Worm (Caenorhabditis elegans): ENCODE measurements around the gene gop-1.

The gop-1 gene

DNA sequence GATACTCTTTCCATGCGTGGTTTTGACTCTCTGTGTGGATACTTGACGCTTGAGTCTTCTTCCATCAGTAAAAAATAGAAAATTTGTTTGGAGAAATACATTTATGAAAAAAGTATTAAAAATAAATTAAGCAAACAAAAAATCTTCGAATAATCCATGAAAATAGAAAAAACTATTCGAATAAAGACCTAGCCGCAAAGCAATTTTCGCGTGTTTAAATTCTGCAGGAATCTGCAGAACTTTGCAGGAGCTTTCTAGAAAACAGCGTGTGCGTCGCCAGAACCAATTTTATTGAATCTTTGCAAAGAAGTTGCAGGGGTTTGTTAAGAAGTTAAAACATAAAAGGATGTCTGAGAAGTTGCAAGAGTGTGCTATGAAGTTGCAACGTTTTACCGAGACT lies 32.0 kb downstream of the gop-1 start, which contains the start of gene ZC395.11:
Gene ZC395.11 (minus strand): TSS at position 101 of the 400 bp plus-strand sequence.
- no peak for TF ChIP-seq ztf-23 (GFP tag; IDR thresholded peaks at IDR 0.05)
- TF ChIP-seq ref-1 (GFP tag; conservative IDR thresholded peaks at IDR 0.05), result no peak
- TF ChIP-seq ztf-29 (GFP tag; IDR thresholded peaks at IDR 0.05), result no peak
- no peak for TF ChIP-seq tab-1 (GFP tag; IDR thresholded peaks at IDR 0.05)
- no peak for TF ChIP-seq flt-1 (GFP tag; IDR thresholded peaks at IDR 0.05)
- TF ChIP-seq klf-2 (GFP tag; conservative IDR thresholded peaks at IDR 0.05), result no peak
- no peak for TF ChIP-seq cog-1 (tag; optimal IDR thresholded peaks at IDR 0.05)
- no peak for TF ChIP-seq med-1 (GFP tag; optimal IDR thresholded peaks at IDR 0.05; ENCODE audit: insufficient read depth)
- TF ChIP-seq T22C8.4 (GFP tag; IDR thresholded peaks at IDR 0.05), result no peak

DNA sequence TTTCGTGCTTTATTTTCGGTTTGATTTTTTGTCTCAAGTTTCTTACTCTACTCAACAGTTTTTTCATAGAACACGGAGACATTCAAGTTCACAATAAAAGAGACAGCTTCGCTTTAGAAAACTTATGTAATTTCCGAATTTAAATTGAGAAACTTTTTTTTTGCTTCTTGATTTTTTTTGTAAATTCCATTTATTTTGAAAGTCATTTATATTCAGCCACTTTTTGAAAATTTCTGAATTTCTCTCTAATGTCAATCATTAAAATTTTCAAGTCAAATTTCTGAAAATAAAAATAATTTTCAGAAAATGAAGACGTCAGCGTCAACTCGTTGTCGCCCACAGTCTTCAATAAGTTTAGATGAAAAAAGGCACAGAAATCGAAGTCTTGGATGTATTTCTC lies 33.6 kb downstream of the gop-1 start, which contains the start of gene T15B12.1:
Gene T15B12.1 (plus strand): TSS at position 301 of the 400 bp plus-strand sequence.
- TF ChIP-seq tab-1 (GFP tag; IDR thresholded peaks at IDR 0.05) (no peak), ref-1 (GFP tag; conservative IDR thresholded peaks at IDR 0.05) (no peak), T22C8.4 (GFP tag; IDR thresholded peaks at IDR 0.05) (no peak), klf-2 (GFP tag; conservative IDR thresholded peaks at IDR 0.05) (no peak), ztf-23 (GFP tag; IDR thresholded peaks at IDR 0.05) (no peak), med-1 (GFP tag; optimal IDR thresholded peaks at IDR 0.05; ENCODE audit: insufficient read depth) (no peak), cog-1 (tag; optimal IDR thresholded peaks at IDR 0.05) (no peak), flt-1 (GFP tag; IDR thresholded peaks at IDR 0.05) (no peak), ztf-29 (GFP tag; IDR thresholded peaks at IDR 0.05) (no peak)

DNA sequence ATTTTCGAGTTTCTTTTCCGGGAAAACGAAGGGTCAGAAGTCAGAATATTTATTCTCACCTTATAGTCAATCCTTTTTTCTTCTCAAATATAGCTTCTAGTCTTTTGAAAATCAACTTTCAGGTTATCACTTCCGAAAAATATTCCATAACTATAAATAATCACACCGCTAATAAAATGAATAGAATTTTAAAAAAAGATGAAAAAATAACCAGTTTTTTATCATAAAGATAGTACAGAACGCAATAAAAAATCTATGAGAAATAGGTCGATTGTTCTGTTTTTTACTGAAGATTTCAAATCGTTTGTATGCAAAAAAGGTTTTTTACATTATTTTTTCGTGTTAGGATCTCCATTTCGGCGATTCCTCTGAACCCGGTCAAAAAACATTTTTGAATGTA lies 36.0 kb downstream of the gop-1 start:
- TF ChIP-seq med-1 (GFP tag; optimal IDR thresholded peaks at IDR 0.05; ENCODE audit: insufficient read depth) (no peak), cog-1 (tag; optimal IDR thresholded peaks at IDR 0.05) (no peak), ztf-29 (GFP tag; IDR thresholded peaks at IDR 0.05) (no peak), ztf-23 (GFP tag; IDR thresholded peaks at IDR 0.05) (no peak), klf-2 (GFP tag; conservative IDR thresholded peaks at IDR 0.05) (no peak), ref-1 (GFP tag; conservative IDR thresholded peaks at IDR 0.05) (no peak), T22C8.4 (GFP tag; IDR thresholded peaks at IDR 0.05) (no peak), flt-1 (GFP tag; IDR thresholded peaks at IDR 0.05) (no peak), tab-1 (GFP tag; IDR thresholded peaks at IDR 0.05) (no peak)

DNA sequence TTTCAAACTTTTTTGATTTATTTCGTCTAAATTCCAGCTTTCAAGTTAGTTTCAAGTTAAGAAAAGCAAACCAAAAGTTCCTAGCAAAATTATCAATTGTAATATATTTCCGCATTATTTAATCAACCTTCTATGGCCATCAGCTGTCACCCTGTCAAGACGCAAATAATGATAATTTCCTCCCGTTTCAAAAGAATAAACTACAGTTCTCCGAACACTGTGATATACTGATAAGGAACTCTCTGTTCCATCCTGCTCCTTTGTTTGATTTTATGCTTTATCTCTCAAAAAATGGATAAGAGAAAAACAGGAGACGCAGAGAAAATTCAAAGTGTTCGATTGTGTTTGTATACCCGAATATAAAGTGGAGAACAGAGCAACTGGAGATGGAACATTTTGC lies 37.0 kb downstream of the gop-1 start:
- no peak for TF ChIP-seq klf-2 (GFP tag; conservative IDR thresholded peaks at IDR 0.05)
- TF ChIP-seq med-1 (GFP tag; optimal IDR thresholded peaks at IDR 0.05; ENCODE audit: insufficient read depth), result no peak
- no peak for TF ChIP-seq flt-1 (GFP tag; IDR thresholded peaks at IDR 0.05)
- TF ChIP-seq tab-1 (GFP tag; IDR thresholded peaks at IDR 0.05), result no peak
- no peak for TF ChIP-seq ref-1 (GFP tag; conservative IDR thresholded peaks at IDR 0.05)
- TF ChIP-seq ztf-29 (GFP tag; IDR thresholded peaks at IDR 0.05), result no peak
- TF ChIP-seq ztf-23 (GFP tag; IDR thresholded peaks at IDR 0.05), result no peak
- TF ChIP-seq cog-1 (tag; optimal IDR thresholded peaks at IDR 0.05), result no peak
- TF ChIP-seq T22C8.4 (GFP tag; IDR thresholded peaks at IDR 0.05), result no peak

DNA sequence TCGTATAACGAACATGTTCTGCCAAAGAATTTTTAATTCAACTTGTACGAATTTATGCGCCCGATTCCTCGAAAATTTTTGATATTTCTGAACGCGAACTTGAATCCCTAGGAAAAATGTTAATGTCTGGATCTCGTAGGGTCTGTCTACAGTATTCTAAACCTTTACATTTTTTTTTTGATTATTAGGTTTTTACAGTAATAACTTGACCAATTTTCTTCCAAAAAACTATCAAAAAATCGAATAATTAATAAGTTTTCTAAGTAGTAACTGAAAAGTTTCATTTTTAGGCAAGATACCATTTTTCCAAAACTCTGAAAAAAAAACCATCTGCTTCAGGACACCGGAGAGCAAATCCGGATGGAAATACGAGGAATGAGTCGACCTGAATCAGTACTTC lies 40.0 kb downstream of the gop-1 start:
- TF ChIP-seq T22C8.4 (GFP tag; IDR thresholded peaks at IDR 0.05) (no peak), klf-2 (GFP tag; conservative IDR thresholded peaks at IDR 0.05) (no peak)

DNA sequence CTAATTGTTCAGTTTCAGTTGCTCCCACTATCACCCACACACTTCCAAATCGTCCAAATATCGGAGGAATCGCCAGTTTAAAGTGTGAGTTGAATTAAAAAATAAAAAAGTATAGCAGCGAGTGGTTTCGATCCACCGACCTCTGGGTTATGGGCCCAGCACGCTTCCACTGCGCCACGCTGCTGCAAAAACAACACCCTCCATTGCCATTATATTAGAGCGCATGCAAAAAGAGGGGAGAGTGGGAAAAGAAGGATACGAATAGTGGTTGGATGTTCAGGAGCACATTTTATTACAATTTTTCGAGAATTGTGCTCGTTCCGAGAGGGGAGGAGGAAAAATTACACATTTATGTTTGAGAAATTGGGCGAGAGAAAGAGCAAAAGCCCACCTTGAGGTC lies 40.6 kb downstream of the gop-1 start:
- TF ChIP-seq T22C8.4 (GFP tag; IDR thresholded peaks at IDR 0.05), result peak; percentile 94
- peak; percentile 95 for TF ChIP-seq ztf-29 (GFP tag; IDR thresholded peaks at IDR 0.05)
- peak; percentile 71 for TF ChIP-seq med-1 (GFP tag; optimal IDR thresholded peaks at IDR 0.05; ENCODE audit: insufficient read depth)
- TF ChIP-seq cog-1 (tag; optimal IDR thresholded peaks at IDR 0.05), result peak; percentile 78
- TF ChIP-seq ref-1 (GFP tag; conservative IDR thresholded peaks at IDR 0.05), result peak; percentile 88
- TF ChIP-seq tab-1 (GFP tag; IDR thresholded peaks at IDR 0.05), result peak; percentile 95
- peak; percentile 95 for TF ChIP-seq ztf-23 (GFP tag; IDR thresholded peaks at IDR 0.05)
- TF ChIP-seq klf-2 (GFP tag; conservative IDR thresholded peaks at IDR 0.05), result peak; percentile 92
- peak; percentile 96 for TF ChIP-seq flt-1 (GFP tag; IDR thresholded peaks at IDR 0.05)

DNA sequence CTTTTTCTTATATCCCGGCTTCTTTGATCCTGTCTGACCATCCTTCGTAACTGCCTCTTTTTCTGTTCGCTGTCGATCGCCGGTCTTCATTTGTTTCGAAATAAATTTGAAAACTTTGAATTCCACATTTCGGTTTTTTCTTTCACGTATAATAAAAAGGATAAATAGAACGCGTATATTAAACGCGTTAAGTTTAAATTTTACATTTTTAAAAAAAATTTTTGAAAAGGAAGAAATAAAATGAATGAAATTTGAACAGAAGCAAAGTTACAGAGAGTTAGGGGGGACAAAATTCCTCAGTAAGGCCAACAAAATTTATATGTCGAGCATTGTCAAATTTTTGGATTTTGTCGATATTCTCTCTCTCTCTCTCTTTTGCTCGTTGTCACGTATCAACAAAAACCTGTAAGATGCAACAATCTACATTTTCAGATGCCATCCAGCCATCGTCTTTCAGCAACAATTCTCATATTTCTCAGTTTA lies 47.6 kb downstream of the gop-1 start, which contains the start of the genes T15B12.2 and F52C9.5:
Gene T15B12.2 (minus strand): TSS at position 101 of the 483 bp plus-strand sequence.
Gene F52C9.5 (plus strand): TSS at position 433 of the 483 bp plus-strand sequence.
- no peak for TF ChIP-seq cog-1 (tag; optimal IDR thresholded peaks at IDR 0.05)
- TF ChIP-seq klf-2 (GFP tag; conservative IDR thresholded peaks at IDR 0.05), result no peak
- no peak for TF ChIP-seq flt-1 (GFP tag; IDR thresholded peaks at IDR 0.05)
- no peak for TF ChIP-seq ref-1 (GFP tag; conservative IDR thresholded peaks at IDR 0.05)
- no peak for TF ChIP-seq ztf-29 (GFP tag; IDR thresholded peaks at IDR 0.05)
- no peak for TF ChIP-seq T22C8.4 (GFP tag; IDR thresholded peaks at IDR 0.05)

DNA sequence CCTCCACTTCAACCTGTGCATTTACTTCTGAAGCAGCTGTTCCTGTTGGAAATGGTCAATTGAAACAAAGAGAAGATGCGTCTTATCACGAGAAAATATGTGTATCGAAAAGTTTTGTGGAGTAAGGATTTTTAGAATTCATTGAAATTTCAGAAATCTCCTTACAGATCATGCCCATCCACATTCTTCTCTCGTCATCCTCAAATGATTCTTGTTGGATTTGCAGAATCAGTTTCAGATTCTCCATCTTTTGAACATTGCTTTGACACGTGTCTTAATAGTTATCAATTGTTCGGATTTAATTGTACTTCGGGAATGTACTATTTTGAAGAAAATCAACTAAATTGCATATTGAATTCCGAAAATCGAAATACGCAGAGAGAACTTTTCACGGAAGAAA lies 49.8 kb downstream of the gop-1 start:
- TF ChIP-seq klf-2 (GFP tag; conservative IDR thresholded peaks at IDR 0.05), result no peak
- no peak for TF ChIP-seq flt-1 (GFP tag; IDR thresholded peaks at IDR 0.05)
- TF ChIP-seq ztf-29 (GFP tag; IDR thresholded peaks at IDR 0.05), result no peak
- no peak for TF ChIP-seq cog-1 (tag; optimal IDR thresholded peaks at IDR 0.05)

DNA sequence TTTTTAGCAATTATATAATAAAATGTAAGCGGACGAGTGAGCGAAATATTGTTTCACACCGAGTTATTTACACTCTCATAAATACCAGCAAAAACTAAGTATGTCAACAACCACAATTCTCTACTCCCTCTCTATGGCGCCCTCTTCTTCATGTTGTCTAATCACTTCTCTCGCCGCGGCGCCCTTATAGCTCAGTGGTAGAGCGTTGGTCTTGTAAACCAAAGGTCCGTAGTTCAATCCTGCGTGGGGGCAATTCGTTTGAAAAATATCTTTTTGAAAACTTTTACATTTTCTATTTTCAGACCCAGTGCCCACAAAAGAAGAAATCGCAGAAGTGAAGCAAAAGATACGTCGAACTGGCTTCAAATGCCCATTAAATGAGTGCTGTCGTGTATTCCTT lies 51.5 kb downstream of the gop-1 start:
- TF ChIP-seq ztf-29 (GFP tag; IDR thresholded peaks at IDR 0.05) (peak; percentile 77), ztf-23 (GFP tag; IDR thresholded peaks at IDR 0.05) (peak; percentile 92), tab-1 (GFP tag; IDR thresholded peaks at IDR 0.05) (peak; percentile 85), klf-2 (GFP tag; conservative IDR thresholded peaks at IDR 0.05) (peak; percentile 92), ref-1 (GFP tag; conservative IDR thresholded peaks at IDR 0.05) (peak; percentile 67), flt-1 (GFP tag; IDR thresholded peaks at IDR 0.05) (peak; percentile 74), T22C8.4 (GFP tag; IDR thresholded peaks at IDR 0.05) (peak; percentile 77; the same call in 1 of the 2 replicates), cog-1 (tag; optimal IDR thresholded peaks at IDR 0.05) (peak; percentile 49), med-1 (GFP tag; optimal IDR thresholded peaks at IDR 0.05; ENCODE audit: insufficient read depth) (no peak)

DNA sequence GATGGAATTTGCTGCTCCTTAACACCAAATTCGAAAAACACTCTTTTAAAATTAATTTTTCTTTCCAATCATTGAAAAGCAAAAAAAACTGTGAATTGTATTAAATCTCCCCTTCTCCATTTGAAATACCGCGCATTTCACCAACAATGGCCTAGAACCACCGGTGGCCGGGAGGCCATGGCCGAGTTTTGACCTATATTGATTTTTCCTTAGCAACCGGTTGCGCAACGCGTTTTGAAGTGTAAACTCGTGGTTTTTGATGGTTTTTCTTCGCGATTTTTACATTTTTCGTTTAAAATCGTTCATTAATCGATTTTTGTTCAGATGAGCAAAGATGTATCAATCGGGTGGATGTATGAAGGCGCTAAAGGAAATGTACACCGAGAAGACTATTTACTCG lies 54.0 kb downstream of the gop-1 start, which contains the start of gene mog-3:
Gene mog-3 (plus strand): TSS at position 319 of the 400 bp plus-strand sequence.
- no peak for TF ChIP-seq cog-1 (tag; optimal IDR thresholded peaks at IDR 0.05)
- peak; percentile 15; the same call in 1 of the 2 replicates for TF ChIP-seq flt-1 (GFP tag; IDR thresholded peaks at IDR 0.05)
- TF ChIP-seq med-1 (GFP tag; optimal IDR thresholded peaks at IDR 0.05; ENCODE audit: insufficient read depth), result no peak
- peak; percentile 76 for TF ChIP-seq ztf-23 (GFP tag; IDR thresholded peaks at IDR 0.05)
- peak; percentile 61; the same call in 1 of the 2 replicates for TF ChIP-seq klf-2 (GFP tag; conservative IDR thresholded peaks at IDR 0.05)
- TF ChIP-seq T22C8.4 (GFP tag; IDR thresholded peaks at IDR 0.05), result peak; percentile 94
- no peak for TF ChIP-seq tab-1 (GFP tag; IDR thresholded peaks at IDR 0.05)
- TF ChIP-seq ref-1 (GFP tag; conservative IDR thresholded peaks at IDR 0.05), result no peak
- TF ChIP-seq ztf-29 (GFP tag; IDR thresholded peaks at IDR 0.05), result no peak
